Worm (Caenorhabditis elegans) whole organism, late embryonic: ENCODE data around the gene fbxa-179.
"Not testable (repeated sequence)": the region's sequence is repeated elsewhere in the genome, so short reads cannot be mapped to it uniquely, and the experiment has no call there.

Experiments used
- K09A11.1 ChIP-seq: sonication (generic microtip); optimal IDR thresholded peaks from 2 replicates; lab custom pipeline; 2017; ENCODE audit warnings: antibody characterized with exemption, mild to moderate bottlenecking, missing genetic modification characterization, missing compliant biosample characterization; ENCODE audit not compliant: insufficient read depth
- T23F11.4 ChIP-seq: fragments of 200-800 bp; sonication (Bioruptor generic); optimal IDR thresholded peaks from 2 replicates; lab custom pipeline; 2018; ENCODE audit warnings: mild to moderate bottlenecking, missing genetic modification characterization, missing compliant biosample characterization
- Y22D7AL.16 ChIP-seq: sonication (generic microtip); optimal IDR thresholded peaks from 2 replicates; lab custom pipeline; 2016; ENCODE audit warnings: missing genetic modification characterization, missing compliant biosample characterization
- ahr-1 ChIP-seq: sonication (generic microtip); optimal IDR thresholded peaks from 2 replicates; lab custom pipeline; 2016; ENCODE audit warnings: missing genetic modification characterization, missing compliant biosample characterization
- ceh-14 ChIP-seq: sonication (generic microtip); optimal IDR thresholded peaks from 2 replicates; lab custom pipeline; 2016; ENCODE audit warnings: missing genotype, missing genetic modification characterization, missing compliant biosample characterization
- ceh-18 ChIP-seq: sonication (generic microtip); optimal IDR thresholded peaks from 2 replicates; lab custom pipeline; 2016; ENCODE audit warnings: missing genetic modification characterization, missing compliant biosample characterization
- ceh-2 ChIP-seq: sonication (generic microtip); optimal IDR thresholded peaks from 2 replicates; lab custom pipeline; 2016; ENCODE audit warnings: missing genotype, missing genetic modification characterization, missing compliant biosample characterization
- ceh-22 ChIP-seq: sonication (generic microtip); optimal IDR thresholded peaks from 2 replicates; lab custom pipeline; 2017; ENCODE audit warnings: missing biosample characterization, missing genetic modification characterization
- ceh-24 ChIP-seq: sonication (generic microtip); optimal IDR thresholded peaks from 2 replicates; lab custom pipeline; 2016; ENCODE audit warnings: mild to moderate bottlenecking, missing genetic modification characterization, missing compliant biosample characterization
- ceh-30 ChIP-seq: fragments of 150-350 bp; optimal IDR thresholded peaks from 2 replicates; lab custom pipeline; 2014; ENCODE audit warnings: missing biosample characterization, missing genetic modification characterization
- ceh-31 ChIP-seq: sonication (generic microtip); optimal IDR thresholded peaks from 2 replicates; lab custom pipeline; 2016; ENCODE audit warnings: missing genetic modification characterization, missing compliant biosample characterization
- ceh-45 ChIP-seq: fragments of 200-800 bp; sonication (Bioruptor generic); IDR thresholded peaks from 2 replicates; pipeline ENCODE4 v1.3.6; 2022; ENCODE audit warnings: missing genetic modification reagents, missing genetic modification characterization, missing compliant biosample characterization
- ceh-9 ChIP-seq: sonication (generic microtip); optimal IDR thresholded peaks from 2 replicates; lab custom pipeline; 2016; ENCODE audit warnings: mild to moderate bottlenecking, missing genetic modification characterization, inconsistent platforms, missing compliant biosample characterization
- dmd-4 ChIP-seq: sonication (generic microtip); optimal IDR thresholded peaks from 2 replicates; lab custom pipeline; 2016; ENCODE audit warnings: borderline replicate concordance, missing genetic modification characterization, missing compliant biosample characterization
- dve-1 ChIP-seq: sonication (generic microtip); optimal IDR thresholded peaks from 2 replicates; lab custom pipeline; 2017; ENCODE audit warnings: antibody characterized with exemption, mild to moderate bottlenecking, missing genetic modification characterization, missing compliant biosample characterization
- elt-2 ChIP-seq: sonication (generic microtip); optimal IDR thresholded peaks from 2 replicates; lab custom pipeline; 2016; ENCODE audit warnings: missing genetic modification reagents, missing genetic modification characterization, missing compliant biosample characterization
- elt-4 ChIP-seq: sonication (generic microtip); optimal IDR thresholded peaks from 2 replicates; lab custom pipeline; 2016; ENCODE audit warnings: missing genetic modification characterization, missing compliant biosample characterization
- hlh-15 ChIP-seq: sonication (generic microtip); optimal IDR thresholded peaks from 2 replicates; lab custom pipeline; 2016; ENCODE audit warnings: missing genetic modification characterization, missing compliant biosample characterization
- hlh-30 ChIP-seq: sonication (generic microtip); optimal IDR thresholded peaks from 2 replicates; lab custom pipeline; 2017; ENCODE audit warnings: antibody characterized with exemption, missing genetic modification characterization, missing compliant biosample characterization; ENCODE audit not compliant: insufficient read depth
- hlh-6 ChIP-seq: sonication (generic microtip); optimal IDR thresholded peaks from 2 replicates; lab custom pipeline; 2016; ENCODE audit warnings: missing genotype, missing genetic modification characterization, missing compliant biosample characterization
- lim-6 ChIP-seq: sonication (generic microtip); optimal IDR thresholded peaks from 2 replicates; lab custom pipeline; 2016; ENCODE audit warnings: missing genetic modification characterization, missing compliant biosample characterization
- madf-2 ChIP-seq: sonication (generic microtip); optimal IDR thresholded peaks from 2 replicates; lab custom pipeline; 2017; ENCODE audit warnings: missing genetic modification characterization, missing compliant biosample characterization
- mec-3 ChIP-seq: sonication (generic microtip); optimal IDR thresholded peaks from 2 replicates; lab custom pipeline; 2016; ENCODE audit warnings: borderline replicate concordance, missing genetic modification characterization, missing compliant biosample characterization
- nhr-11 ChIP-seq: fragments of 150-350 bp; optimal IDR thresholded peaks from 2 replicates; lab custom pipeline; 2014; ENCODE audit warnings: missing biosample characterization, missing genetic modification characterization
- nhr-232 ChIP-seq: sonication (generic microtip); optimal IDR thresholded peaks from 2 replicates; lab custom pipeline; 2016; ENCODE audit warnings: missing genetic modification characterization, missing compliant biosample characterization
- pag-3 ChIP-seq: sonication (generic microtip); optimal IDR thresholded peaks from 2 replicates; lab custom pipeline; 2016; ENCODE audit warnings: missing compliant biosample characterization, missing genetic modification characterization, borderline replicate concordance
- pha-2 ChIP-seq: sonication (generic microtip); optimal IDR thresholded peaks from 2 replicates; lab custom pipeline; 2017; ENCODE audit warnings: mild to moderate bottlenecking, missing genetic modification characterization, missing compliant biosample characterization
- pros-1 ChIP-seq: fragments of 150-350 bp; optimal IDR thresholded peaks from 2 replicates; lab custom pipeline; 2014; ENCODE audit warnings: missing biosample characterization, missing genetic modification reagents, missing genetic modification characterization
- sox-2 ChIP-seq: fragments of 200-800 bp; sonication (Bioruptor generic); IDR thresholded peaks from 2 replicates; pipeline ENCODE4 v1.3.6; 2022; ENCODE audit warnings: missing genetic modification reagents, missing genetic modification characterization, missing compliant biosample characterization
- sox-4 ChIP-seq: sonication (generic microtip); optimal IDR thresholded peaks from 2 replicates; lab custom pipeline; 2017; ENCODE audit warnings: mild to moderate bottlenecking, missing genetic modification characterization, inconsistent platforms, missing compliant biosample characterization
- syd-9 ChIP-seq: sonication (generic microtip); optimal IDR thresholded peaks from 2 replicates; lab custom pipeline; 2016; ENCODE audit warnings: mild to moderate bottlenecking, missing genetic modification characterization, moderate library complexity, missing compliant biosample characterization
- tbx-7 ChIP-seq: sonication (generic microtip); optimal IDR thresholded peaks from 2 replicates; lab custom pipeline; 2016; ENCODE audit warnings: missing genotype, missing genetic modification characterization, missing compliant biosample characterization
- unc-3 ChIP-seq, 2 experiments: fragments of 200-800 bp in 1 of 2; sonication (Bioruptor generic) in 1 of 2; sonication (generic microtip) in 1 of 2; conservative IDR thresholded peaks in 1 of 2; optimal IDR thresholded peaks in 1 of 2; 2 replicates each; pipeline versions ENCODE4 v1.3.6 to Lab custom; 2016 to 2022; ENCODE audit warnings: missing compliant biosample characterization in 2 of 2, missing genetic modification characterization in 2 of 2, missing genetic modification reagents in 1 of 2
- unc-86 ChIP-seq: sonication (generic microtip); optimal IDR thresholded peaks from 2 replicates; lab custom pipeline; 2016; ENCODE audit warnings: missing genetic modification characterization, missing compliant biosample characterization
- zip-5 ChIP-seq: sonication (generic microtip); optimal IDR thresholded peaks from 2 replicates; lab custom pipeline; 2016; ENCODE audit warnings: missing genetic modification characterization, missing compliant biosample characterization

The fbxa-179 gene

ce11 chrX:14399035-14399434, 13.6 kb downstream of the fbxa-179 start:
- TF ChIP-seq dve-1 (no peak), ceh-31 (tag; lab: Kevin White, UChicago) (no peak), ceh-30 (no peak), K09A11.1 (no peak), nhr-232 (tag; lab: Kevin White, UChicago) (no peak), hlh-6 (tag; lab: Kevin White, UChicago) (no peak), unc-86 (tag; lab: Kevin White, UChicago) (no peak), syd-9 (tag; lab: Kevin White, UChicago) (no peak), tbx-7 (tag; lab: Kevin White, UChicago) (no peak), mec-3 (tag; lab: Kevin White, UChicago) (no peak), ceh-22 (tag; lab: Kevin White, UChicago) (no peak), elt-4 (tag; lab: Kevin White, UChicago) (no peak)

DNA sequence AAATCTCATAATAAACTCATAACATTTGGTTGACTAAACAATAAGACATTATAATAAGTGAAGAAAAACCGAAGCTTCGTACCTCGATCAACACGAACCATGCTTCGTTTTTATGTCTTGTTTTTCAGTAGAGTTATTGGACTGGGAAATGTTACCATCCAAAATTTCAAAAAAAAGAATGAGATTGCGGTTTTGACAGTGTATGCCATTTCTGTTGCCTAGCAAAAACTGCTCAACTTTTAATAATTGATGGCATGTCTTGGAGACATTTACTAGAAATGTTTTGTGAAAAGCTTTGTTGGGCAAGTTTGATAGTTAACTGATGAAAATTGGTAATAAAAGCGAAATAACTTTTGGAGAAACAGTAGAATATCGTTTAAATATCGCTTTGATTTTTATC, 17.4 kb downstream of the fbxa-179 start, which contains the start of gene Y60A9.1:
Gene Y60A9.1 (minus strand): TSS at position 101 of the 400 bp plus-strand sequence.
- TF ChIP-seq pag-3 (no peak), dve-1 (no peak), mec-3 (tag; lab: Kevin White, UChicago) (no peak), ahr-1 (tag; lab: Kevin White, UChicago) (no peak), ceh-9 (tag; lab: Kevin White, UChicago) (no peak), nhr-11 (tag; lab: Kevin White, UChicago) (no peak), zip-5 (tag; lab: Kevin White, UChicago) (no peak), ceh-22 (tag; lab: Kevin White, UChicago) (no peak), pros-1 (no peak), madf-2 (tag; lab: Kevin White, UChicago) (no peak), ceh-24 (tag; lab: Kevin White, UChicago) (no peak), hlh-15 (tag; lab: Kevin White, UChicago) (no peak)

- TF ChIP-seq sox-2 (GFP tag; lab: Robert Waterston, UW) (peak; percentile 63), unc-3 (GFP tag; conservative IDR thresholded peaks at IDR 0.05; lab: Robert Waterston, UW) (0 out of 2 replicates have a peak, but pooled peaks have one; percentile 15)
- not testable (repeated sequence) for TF ChIP-seq unc-3 (tag; optimal IDR thresholded peaks at IDR 0.05; lab: Kevin White, UChicago)
These were observed 24.9 kb downstream of the fbxa-179 start for ce11 chrX:14387752-14388151.

DNA sequence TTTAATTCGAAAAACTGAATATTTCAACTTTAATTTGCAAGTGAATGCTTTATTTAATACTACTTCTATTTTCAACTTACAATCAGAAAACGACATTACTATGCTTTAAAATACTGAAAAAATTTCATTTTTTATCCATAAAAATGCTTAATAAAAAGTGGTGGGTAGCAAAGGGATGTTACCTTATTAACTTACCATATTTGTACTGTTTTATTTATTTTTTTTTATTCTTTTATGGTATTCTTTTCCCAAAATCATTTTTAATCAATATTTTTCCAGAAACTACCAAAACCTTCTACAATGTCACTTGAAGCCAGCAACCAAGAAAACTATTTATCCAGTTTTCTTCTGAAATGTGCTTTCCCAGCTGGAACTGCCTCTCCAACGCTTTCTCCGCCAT, 29.7 kb downstream of the fbxa-179 start, which contains the start of gene Y60A9.3:
Gene Y60A9.3 (plus strand): TSS at position 301 of the 400 bp plus-strand sequence.
- TF ChIP-seq ceh-30 (no peak), hlh-15 (tag; lab: Kevin White, UChicago) (no peak), ceh-14 (tag; lab: Kevin White, UChicago) (no peak), hlh-6 (tag; lab: Kevin White, UChicago) (no peak), ceh-2 (tag; lab: Kevin White, UChicago) (no peak), ceh-18 (tag; lab: Kevin White, UChicago) (no peak), pha-2 (no peak), sox-2 (GFP tag; lab: Robert Waterston, UW) (no peak), sox-4 (tag; lab: Kevin White, UChicago) (no peak), dmd-4 (no peak), elt-2 (tag; lab: Kevin White, UChicago) (no peak), K09A11.1 (no peak), ceh-45 (GFP tag; lab: Robert Waterston, UW) (no peak), T23F11.4 (GFP tag; lab: Kevin White, UChicago) (no peak)

- TF ChIP-seq ahr-1 (tag; lab: Kevin White, UChicago) (no peak), lim-6 (tag; lab: Kevin White, UChicago) (no peak), hlh-30 (tag; lab: Kevin White, UChicago) (no peak), pha-2 (no peak), Y22D7AL.16 (tag; lab: Kevin White, UChicago) (no peak), ceh-30 (no peak), elt-2 (tag; lab: Kevin White, UChicago) (no peak)
These were observed 35.5 kb downstream of the fbxa-179 start, which contains the start of gene Y60A9A.1 for ce11 chrX:14377169-14377568. TSS of gene Y60A9A.1 (minus strand) at chrX:14377269.
